Worm (Caenorhabditis elegans) whole organism, mixed stage, embryonic: ENCODE measurements around the gene C34F11.8.

Experiments used
- flh-1 ChIP-seq: fragments of 200-800 bp; sonication (Bioruptor generic); optimal IDR thresholded peaks from 2 replicates; lab custom pipeline; 2018; ENCODE audit warnings: mild to moderate bottlenecking, missing genetic modification characterization, moderate library complexity, missing compliant biosample characterization
- lsy-2 ChIP-seq: fragments of 150-350 bp; optimal IDR thresholded peaks from 2 replicates; lab custom pipeline; 2014; ENCODE audit warnings: missing biosample characterization, missing genetic modification characterization

DNA sequence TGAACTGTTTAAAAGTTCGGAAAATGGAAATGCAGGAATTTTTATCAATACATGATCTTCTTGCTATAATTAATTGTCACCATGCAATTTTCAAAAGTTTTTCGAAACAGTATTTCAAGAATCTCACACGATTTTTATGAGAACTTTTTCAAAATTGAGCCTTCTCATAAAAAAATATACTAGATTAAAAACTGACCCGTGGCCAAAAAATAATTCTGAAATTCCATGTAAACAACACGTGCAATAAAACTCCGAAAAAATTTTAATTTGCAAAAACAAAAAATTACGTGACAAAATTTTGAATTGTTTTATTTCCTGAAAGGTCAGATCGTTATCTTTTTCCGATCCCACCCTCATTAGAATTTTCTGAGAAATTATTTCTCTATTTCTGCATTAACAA is 15.3 kb downstream of the C34F11.8 start, which contains the start of gene C34F11.5:
- TF ChIP-seq lsy-2 (tag; lab: Kevin White, UChicago) (no peak), flh-1 (GFP tag; lab: Kevin White, UChicago) (no peak)
